Fruit fly (Drosophila melanogaster) whole organism, embryonic: ENCODE measurements around the gene CG14286.

Source experiments
- B-H1 ChIP-seq: fragments of 200-800 bp; sonication (Bioruptor generic); IDR thresholded peaks from 3 replicates; pipeline ENCODE4 v1.3.6; 2022; ENCODE audit warnings: missing biosample characterization, missing genetic modification characterization
- Bteb2 ChIP-seq: fragments of 200-800 bp; sonication (Bioruptor generic); optimal IDR thresholded peaks from 2 replicates; lab custom pipeline; 2016; ENCODE audit warnings: missing biosample characterization, missing genetic modification characterization
- CG10321 ChIP-seq: fragments of 200-800 bp; sonication (Bioruptor generic); IDR thresholded peaks from 2 replicates; pipeline ENCODE4 v1.3.6; 2022; ENCODE audit warnings: missing biosample characterization, missing genetic modification characterization
- CG11723 ChIP-seq: fragments of 200-800 bp; sonication (Bioruptor generic); optimal IDR thresholded peaks from 2 replicates; lab custom pipeline; 2017; ENCODE audit warnings: missing biosample characterization, mild to moderate bottlenecking, missing genetic modification characterization
- CG12155 ChIP-seq: fragments of 200-800 bp; sonication (Bioruptor generic); optimal IDR thresholded peaks from 3 replicates; lab custom pipeline; 2016; ENCODE audit warnings: missing biosample characterization, missing genetic modification characterization
- CG12942 ChIP-seq: fragments of 200-800 bp; sonication (Bioruptor generic); optimal IDR thresholded peaks from 3 replicates; lab custom pipeline; 2016; ENCODE audit warnings: missing biosample characterization, missing genetic modification characterization
- CG13287 ChIP-seq: fragments of 200-800 bp; sonication (Bioruptor generic); IDR thresholded peaks from 2 replicates; pipeline ENCODE4 v1.3.6; 2022; ENCODE audit warnings: missing biosample characterization, missing genetic modification characterization; ENCODE audit not compliant: partially characterized antibody
- CG13775 ChIP-seq: fragments of 200-800 bp; sonication (Bioruptor generic); optimal IDR thresholded peaks from 3 replicates; lab custom pipeline; 2017; ENCODE audit warnings: missing biosample characterization, mild to moderate bottlenecking, missing genetic modification characterization
- CG15073 ChIP-seq: fragments of 200-800 bp; sonication (Bioruptor generic); optimal IDR thresholded peaks from 2 replicates; lab custom pipeline; 2016; ENCODE audit warnings: missing biosample characterization, missing genetic modification characterization
- CG1529 ChIP-seq: fragments of 200-800 bp; sonication (Bioruptor generic); optimal IDR thresholded peaks from 3 replicates; lab custom pipeline; 2018; ENCODE audit warnings: missing biosample characterization, missing genetic modification characterization
- CG16815 ChIP-seq: fragments of 200-800 bp; sonication (Bioruptor generic); optimal IDR thresholded peaks from 3 replicates; lab custom pipeline; 2017; ENCODE audit warnings: missing biosample characterization, mild to moderate bottlenecking, missing genetic modification characterization
- CG17186 ChIP-seq: fragments of 200-800 bp; sonication (Bioruptor generic); optimal IDR thresholded peaks from 3 replicates; lab custom pipeline; 2017; ENCODE audit warnings: missing biosample characterization, missing genetic modification reagents, missing genetic modification characterization
- CG17385 ChIP-seq: fragments of 200-800 bp; sonication (Bioruptor generic); optimal IDR thresholded peaks from 3 replicates; lab custom pipeline; 2018; ENCODE audit warnings: missing biosample characterization, mild to moderate bottlenecking, missing genetic modification characterization
- CG17612 ChIP-seq: fragments of 200-800 bp; sonication (Bioruptor generic); IDR thresholded peaks from 2 replicates; pipeline ENCODE4 v1.3.6; 2022; ENCODE audit warnings: missing biosample characterization, missing genetic modification characterization
- CG2120 ChIP-seq: fragments of 200-800 bp; sonication (Bioruptor generic); optimal IDR thresholded peaks from 3 replicates; lab custom pipeline; 2016; ENCODE audit warnings: missing biosample characterization, missing genetic modification characterization
- CG34422 ChIP-seq: fragments of 200-800 bp; sonication (Bioruptor generic); IDR thresholded peaks from 3 replicates; pipeline ENCODE4 v1.3.6; 2022; ENCODE audit warnings: missing biosample characterization, missing genetic modification characterization
- CG3847 ChIP-seq: fragments of 200-800 bp; sonication (Bioruptor generic); IDR thresholded peaks from 2 replicates; pipeline ENCODE4 v1.3.6; 2022; ENCODE audit warnings: missing biosample characterization, missing genetic modification characterization
- CG5953 ChIP-seq: fragments of 200-800 bp; sonication (Bioruptor generic); IDR thresholded peaks from 2 replicates; pipeline ENCODE4 v1.3.6; 2022; ENCODE audit warnings: missing biosample characterization, missing genetic modification characterization
- CG6791 ChIP-seq: fragments of 200-800 bp; sonication (Bioruptor generic); IDR thresholded peaks from 3 replicates; pipeline ENCODE4 v1.3.6; 2022; ENCODE audit warnings: missing biosample characterization, missing genetic modification characterization; ENCODE audit not compliant: partially characterized antibody
- CG7372 ChIP-seq: fragments of 200-800 bp; sonication (Bioruptor generic); IDR thresholded peaks from 2 replicates; pipeline ENCODE4 v1.3.6; 2022; ENCODE audit warnings: missing biosample characterization, missing genetic modification characterization
- E2f2 ChIP-seq: fragments of 200-800 bp; sonication (Bioruptor generic); IDR thresholded peaks from 2 replicates; pipeline ENCODE4 v1.3.6; 2022; ENCODE audit warnings: missing biosample characterization, missing genetic modification characterization
- Ets65A ChIP-seq: fragments of 200-800 bp; sonication (Bioruptor generic); peaks from one replicate; lab custom pipeline; 2016; ENCODE audit warnings: missing biosample characterization, missing genetic modification characterization
- HLH54F ChIP-seq: fragments of 200-800 bp; sonication (Bioruptor generic); optimal IDR thresholded peaks from 3 replicates; lab custom pipeline; 2016; ENCODE audit warnings: missing biosample characterization, missing genetic modification characterization
- Hr51 ChIP-seq, 2 experiments: fragments of 200-800 bp; sonication (Bioruptor generic); optimal IDR thresholded peaks; 2 replicates in 1 of 2; 3 replicates in 1 of 2; lab custom pipeline; 2016 to 2018; ENCODE audit warnings: missing biosample characterization in 2 of 2, missing genetic modification characterization in 2 of 2, mild to moderate bottlenecking in 1 of 2, moderate library complexity in 1 of 2
- MESR4 ChIP-seq: fragments of 200-800 bp; sonication (Bioruptor generic); optimal IDR thresholded peaks from 2 replicates; lab custom pipeline; 2018; ENCODE audit warnings: missing biosample characterization, mild to moderate bottlenecking, missing genetic modification characterization, moderate library complexity
- Myb ChIP-seq: fragments of 200-800 bp; sonication (Bioruptor generic); optimal IDR thresholded peaks from 2 replicates; lab custom pipeline; 2016; ENCODE audit warnings: missing biosample characterization, missing genetic modification characterization
- Oaz ChIP-seq: fragments of 200-800 bp; sonication (Bioruptor generic); IDR thresholded peaks from 2 replicates; pipeline ENCODE4 v1.3.6; 2022; ENCODE audit warnings: missing biosample characterization, missing genetic modification characterization
- TFAM ChIP-seq: fragments of 200-800 bp; sonication (Bioruptor generic); optimal IDR thresholded peaks from 2 replicates; lab custom pipeline; 2017; ENCODE audit warnings: missing biosample characterization, missing genetic modification characterization, inconsistent platforms
- Trl ChIP-seq, 3 experiments: fragments of >200 bp in 2 of 3; fragments of 200-800 bp in 1 of 3; sonication (Bioruptor generic) in 1 of 3; optimal IDR thresholded peaks; 2 replicates in 1 of 3; 3 replicates in 2 of 3; lab custom pipeline; 2016 to 2017; ENCODE audit warnings: missing biosample characterization in 1 of 3, missing genetic modification characterization in 1 of 3
- Xrp1 ChIP-seq: fragments of 200-800 bp; sonication (Bioruptor generic); IDR thresholded peaks from 2 replicates; pipeline ENCODE4 v1.3.6; 2022; ENCODE audit warnings: missing biosample characterization, missing genetic modification characterization
- abd-A ChIP-seq: fragments of 200-800 bp; sonication (Bioruptor generic); optimal IDR thresholded peaks from 3 replicates; lab custom pipeline; 2019; ENCODE audit warnings: missing biosample characterization, mild to moderate bottlenecking, missing genetic modification characterization, moderate library complexity
- dimm ChIP-seq: fragments of 200-800 bp; sonication (Bioruptor generic); IDR thresholded peaks from 2 replicates; pipeline ENCODE4 v1.3.6; 2022; ENCODE audit warnings: missing biosample characterization, missing genetic modification characterization
- dmrt11E ChIP-seq: fragments of 200-800 bp; sonication (Bioruptor generic); optimal IDR thresholded peaks from 3 replicates; lab custom pipeline; 2018; ENCODE audit warnings: missing biosample characterization, mild to moderate bottlenecking, missing genetic modification characterization, moderate library complexity
- gt ChIP-seq: fragments of 200-800 bp; sonication (Bioruptor generic); IDR thresholded peaks from 2 replicates; pipeline ENCODE4 v1.3.6; 2022; ENCODE audit warnings: missing biosample characterization, missing genetic modification characterization
- inv ChIP-seq: fragments of 200-800 bp; sonication (Bioruptor generic); IDR thresholded peaks from 2 replicates; pipeline ENCODE4 v1.3.6; 2022; ENCODE audit warnings: missing biosample characterization, missing genetic modification characterization; ENCODE audit not compliant: partially characterized antibody
- jumu ChIP-seq: fragments of 200-800 bp; sonication (Bioruptor generic); optimal IDR thresholded peaks from 3 replicates; lab custom pipeline; 2016; ENCODE audit warnings: missing biosample characterization, missing genetic modification characterization
- lbe ChIP-seq: fragments of 200-800 bp; sonication (Bioruptor generic); optimal IDR thresholded peaks from 2 replicates; lab custom pipeline; 2016; ENCODE audit warnings: missing biosample characterization, mild to moderate bottlenecking, missing genetic modification characterization
- maf-S ChIP-seq: fragments of 200-800 bp; sonication (Bioruptor generic); optimal IDR thresholded peaks from 2 replicates; lab custom pipeline; 2016; ENCODE audit warnings: missing biosample characterization, missing genetic modification characterization
- org-1 ChIP-seq: fragments of 200-800 bp; sonication (Bioruptor generic); optimal IDR thresholded peaks from 2 replicates; lab custom pipeline; 2017; ENCODE audit warnings: missing biosample characterization, missing genetic modification characterization
- peb ChIP-seq: fragments of 200-800 bp; sonication (Bioruptor generic); IDR thresholded peaks from 2 replicates; pipeline ENCODE4 v1.3.6; 2022; ENCODE audit warnings: missing biosample characterization, missing genetic modification characterization
- pzg ChIP-seq: fragments of 200-800 bp; sonication (Bioruptor generic); optimal IDR thresholded peaks from 3 replicates; lab custom pipeline; 2018; ENCODE audit warnings: missing biosample characterization, mild to moderate bottlenecking, missing genetic modification characterization, moderate library complexity
- sc ChIP-seq, 3 experiments: fragments of >200 bp in 2 of 3; fragments of 200-800 bp in 1 of 3; sonication (Bioruptor generic) in 1 of 3; optimal IDR thresholded peaks; 2 replicates in 2 of 3; 3 replicates in 1 of 3; lab custom pipeline; 2017; ENCODE audit warnings: mild to moderate bottlenecking in 1 of 3, missing biosample characterization in 1 of 3, missing genetic modification characterization in 1 of 3, missing genetic modification reagents in 1 of 3
- sens ChIP-seq: fragments of 200-800 bp; sonication (Bioruptor generic); peaks from one replicate; lab custom pipeline; 2016; ENCODE audit warnings: missing biosample characterization, missing genetic modification characterization
- slou ChIP-seq: fragments of 200-800 bp; sonication (Bioruptor generic); optimal IDR thresholded peaks from 3 replicates; lab custom pipeline; 2016; ENCODE audit warnings: missing biosample characterization, missing genetic modification characterization
- tgo ChIP-seq: fragments of 200-800 bp; sonication (Bioruptor generic); IDR thresholded peaks from 3 replicates; pipeline ENCODE4 v1.3.6; 2022; ENCODE audit warnings: missing biosample characterization, missing genetic modification characterization
- tna ChIP-seq: fragments of 200-800 bp; sonication (Bioruptor generic); IDR thresholded peaks from 2 replicates; pipeline ENCODE4 v1.3.6; 2022; ENCODE audit warnings: missing biosample characterization, missing genetic modification characterization; ENCODE audit not compliant: partially characterized antibody
- trh ChIP-seq: fragments of 200-800 bp; sonication (Bioruptor generic); optimal IDR thresholded peaks from 2 replicates; lab custom pipeline; 2016; ENCODE audit warnings: missing biosample characterization, missing genetic modification characterization
- tx ChIP-seq: fragments of 200-800 bp; sonication (Bioruptor generic); optimal IDR thresholded peaks from 2 replicates; lab custom pipeline; 2016; ENCODE audit warnings: missing biosample characterization, missing genetic modification characterization
- usp ChIP-seq: fragments of >200 bp; optimal IDR thresholded peaks from 2 replicates; lab custom pipeline; 2017; ENCODE audit warnings: missing biosample characterization, missing genetic modification characterization

CG14286 gene

DNA sequence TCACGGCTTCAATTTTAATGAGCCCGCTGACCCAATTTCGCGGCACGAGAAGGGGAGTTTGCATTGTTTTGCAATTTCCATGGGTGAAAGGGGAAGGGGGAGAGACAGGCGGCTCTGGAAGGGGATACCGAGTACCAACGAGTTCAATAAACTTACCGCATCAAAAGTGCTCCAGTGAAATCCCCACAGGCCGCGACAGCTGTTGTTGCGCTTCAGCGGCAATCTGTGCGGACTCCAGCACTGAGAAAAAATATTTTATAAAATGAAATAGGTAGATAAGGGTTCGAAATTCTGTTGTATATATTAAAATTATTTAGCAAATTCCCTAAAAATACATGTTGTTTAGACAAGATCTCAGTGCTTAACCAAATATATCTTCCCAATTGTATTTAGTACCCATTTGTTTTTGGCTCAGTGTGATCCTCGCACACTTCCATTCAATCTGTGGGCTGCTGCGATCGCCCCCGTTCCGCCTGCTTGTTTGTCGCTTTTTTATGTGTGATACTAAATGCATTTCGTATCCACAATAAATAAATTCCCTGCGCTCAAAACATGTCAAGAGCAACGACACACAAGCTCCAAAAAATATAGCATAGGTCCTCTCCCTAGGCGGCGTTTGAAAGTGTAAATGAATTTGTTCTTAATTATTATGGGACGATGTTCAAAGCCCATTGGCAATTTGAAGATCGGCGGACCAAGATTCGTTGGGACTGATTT, 28.2 kb upstream of the CG14286 start (continued):
- TF ChIP-seq Hr51 (GFP tag; optimal IDR thresholded peaks at IDR 0.05; lab: Kevin White, UChicago) (peak; percentile 12 to 88), peb (GFP tag; lab: Robert Waterston, UW) (peak; percentile 77), Ets65A (GFP tag; lab: Kevin White, UChicago) (peak; percentile 95), E2f2 (GFP tag; lab: Robert Waterston, UW) (peak; percentile 47), CG7372 (GFP tag; lab: Robert Waterston, UW) (no peak), inv (GFP tag; lab: Robert Waterston, UW) (no peak), HLH54F (GFP tag; lab: Kevin White, UChicago) (peak; percentile 1), MESR4 (GFP tag; lab: Kevin White, UChicago) (no peak), jumu (GFP tag; lab: Kevin White, UChicago) (peak; percentile 36), CG10321 (peak; percentile 56; the same call in 1 of the 2 replicates), CG17385 (GFP tag; lab: Kevin White, UChicago) (peak; percentile 75), Oaz (GFP tag; lab: Robert Waterston, UW) (no peak), CG12942 (GFP tag; lab: Kevin White, UChicago) (peak; percentile 63), abd-A (tag; lab: Kevin White, UChicago) (no peak), CG13287 (GFP tag; lab: Robert Waterston, UW) (no peak), lbe (GFP tag; lab: Kevin White, UChicago) (peak; percentile 72), CG2120 (GFP tag; lab: Kevin White, UChicago) (peak; percentile 23), maf-S (GFP tag; lab: Kevin White, UChicago) (peak; percentile 15), CG34422 (GFP tag; lab: Robert Waterston, UW) (peak; percentile 69; the same call in 2 of the 3 replicates), CG5953 (GFP tag; lab: Robert Waterston, UW) (peak; percentile 81), CG1529 (GFP tag; lab: Kevin White, UChicago) (peak; percentile 87), org-1 (peak; percentile 50), tgo (GFP tag; lab: Robert Waterston, UW) (peak; percentile 71; the same call in 2 of the 3 replicates), dmrt11E (tag; lab: Kevin White, UChicago) (peak; percentile 83), CG11723 (GFP tag; lab: Kevin White, UChicago) (peak; percentile 62), sc (optimal IDR thresholded peaks at IDR 0.05; lab: Kevin White, UChicago) (no peak), sc (GFP tag; optimal IDR thresholded peaks at IDR 0.05; lab: Kevin White, UChicago) (peak; percentile 73), Trl (optimal IDR thresholded peaks at IDR 0.05; lab: Kevin White, UChicago) (no peak), Trl (GFP tag; optimal IDR thresholded peaks at IDR 0.05; lab: Kevin White, UChicago) (peak; percentile 53), CG17186 (GFP tag; lab: Kevin White, UChicago) (no peak), CG3847 (GFP tag; lab: Robert Waterston, UW) (0 out of 2 replicates have a peak, but pooled peaks have one; percentile 22), CG12155 (GFP tag; lab: Kevin White, UChicago) (peak; percentile 33), Bteb2 (GFP tag; lab: Kevin White, UChicago) (peak; percentile 23), Xrp1 (peak; percentile 86), dimm (GFP tag; lab: Robert Waterston, UW) (peak; percentile 81), CG6791 (GFP tag; lab: Robert Waterston, UW) (no peak), usp (GFP tag; lab: Kevin White, UChicago) (no peak), trh (GFP tag; lab: Kevin White, UChicago) (peak; percentile 46), tx (GFP tag; lab: Kevin White, UChicago) (no peak), B-H1 (GFP tag; lab: Robert Waterston, UW) (peak; percentile 62; the same call in 2 of the 3 replicates), tna (GFP tag; lab: Robert Waterston, UW) (no peak), CG16815 (GFP tag; lab: Kevin White, UChicago) (peak; percentile 53), sens (GFP tag; lab: Kevin White, UChicago) (peak; percentile 96), pzg (GFP tag; lab: Kevin White, UChicago) (no peak), TFAM (GFP tag; lab: Kevin White, UChicago) (peak; percentile 49), CG15073 (GFP tag; lab: Kevin White, UChicago) (no peak), Myb (GFP tag; lab: Kevin White, UChicago) (no peak), gt (GFP tag; lab: Robert Waterston, UW) (peak; percentile 22; the same call in 1 of the 2 replicates), CG13775 (GFP tag; lab: Kevin White, UChicago) (peak; percentile 55), slou (peak; percentile 20), CG17612 (GFP tag; lab: Robert Waterston, UW) (0 out of 2 replicates have a peak, but pooled peaks have one; percentile 27)
